Worm (Caenorhabditis elegans) whole organism, late embryonic: ENCODE results near the gene K09C8.8.

Experiments
- F13H6.1 ChIP-seq: sonication (generic microtip); optimal IDR thresholded peaks from 2 replicates; lab custom pipeline; 2016; ENCODE audit warnings: missing genetic modification characterization, missing compliant biosample characterization
- K02D7.2 ChIP-seq: sonication (generic microtip); optimal IDR thresholded peaks from 2 replicates; lab custom pipeline; 2017; ENCODE audit warnings: mild to moderate bottlenecking, missing genetic modification characterization, missing compliant biosample characterization
- Y22D7AL.16 ChIP-seq: sonication (generic microtip); optimal IDR thresholded peaks from 2 replicates; lab custom pipeline; 2016; ENCODE audit warnings: missing genetic modification characterization, missing compliant biosample characterization
- ceh-18 ChIP-seq: sonication (generic microtip); optimal IDR thresholded peaks from 2 replicates; lab custom pipeline; 2016; ENCODE audit warnings: missing genetic modification characterization, missing compliant biosample characterization
- ceh-2 ChIP-seq: sonication (generic microtip); optimal IDR thresholded peaks from 2 replicates; lab custom pipeline; 2016; ENCODE audit warnings: missing genotype, missing genetic modification characterization, missing compliant biosample characterization
- ceh-22 ChIP-seq: sonication (generic microtip); optimal IDR thresholded peaks from 2 replicates; lab custom pipeline; 2017; ENCODE audit warnings: missing biosample characterization, missing genetic modification characterization
- ceh-30 ChIP-seq: fragments of 150-350 bp; optimal IDR thresholded peaks from 2 replicates; lab custom pipeline; 2014; ENCODE audit warnings: missing biosample characterization, missing genetic modification characterization
- ceh-31 ChIP-seq: sonication (generic microtip); optimal IDR thresholded peaks from 2 replicates; lab custom pipeline; 2016; ENCODE audit warnings: missing genetic modification characterization, missing compliant biosample characterization
- ceh-34 ChIP-seq: sonication (generic microtip); optimal IDR thresholded peaks from 2 replicates; lab custom pipeline; 2016; ENCODE audit warnings: mild to moderate bottlenecking, missing genetic modification characterization, missing compliant biosample characterization
- ceh-48 ChIP-seq: sonication (generic microtip); optimal IDR thresholded peaks from 2 replicates; lab custom pipeline; 2016; ENCODE audit warnings: missing genetic modification characterization, inconsistent platforms, missing compliant biosample characterization
- che-1 ChIP-seq: sonication (generic microtip); optimal IDR thresholded peaks from 2 replicates; lab custom pipeline; 2016; ENCODE audit warnings: mild to moderate bottlenecking, missing genetic modification characterization, missing compliant biosample characterization
- dve-1 ChIP-seq: sonication (generic microtip); optimal IDR thresholded peaks from 2 replicates; lab custom pipeline; 2017; ENCODE audit warnings: antibody characterized with exemption, mild to moderate bottlenecking, missing genetic modification characterization, missing compliant biosample characterization
- elt-4 ChIP-seq: sonication (generic microtip); optimal IDR thresholded peaks from 2 replicates; lab custom pipeline; 2016; ENCODE audit warnings: missing genetic modification characterization, missing compliant biosample characterization
- ets-4 ChIP-seq: sonication (generic microtip); optimal IDR thresholded peaks from 2 replicates; lab custom pipeline; 2016; ENCODE audit warnings: missing genetic modification characterization, missing compliant biosample characterization
- eyg-1 ChIP-seq: sonication (generic microtip); optimal IDR thresholded peaks from 2 replicates; lab custom pipeline; 2016; ENCODE audit warnings: missing genotype, missing genetic modification characterization, missing compliant biosample characterization
- fax-1 ChIP-seq: sonication (generic microtip); optimal IDR thresholded peaks from 2 replicates; lab custom pipeline; 2016; ENCODE audit warnings: missing genotype, missing genetic modification characterization, missing compliant biosample characterization
- fkh-10 ChIP-seq: fragments of 150-350 bp; optimal IDR thresholded peaks from 2 replicates; lab custom pipeline; 2014; ENCODE audit warnings: missing biosample characterization, missing genetic modification reagents, missing genetic modification characterization
- hlh-15 ChIP-seq: sonication (generic microtip); optimal IDR thresholded peaks from 2 replicates; lab custom pipeline; 2016; ENCODE audit warnings: missing genetic modification characterization, missing compliant biosample characterization
- hlh-30 ChIP-seq: sonication (generic microtip); optimal IDR thresholded peaks from 2 replicates; lab custom pipeline; 2017; ENCODE audit warnings: antibody characterized with exemption, missing genetic modification characterization, missing compliant biosample characterization; ENCODE audit not compliant: insufficient read depth
- hlh-6 ChIP-seq: sonication (generic microtip); optimal IDR thresholded peaks from 2 replicates; lab custom pipeline; 2016; ENCODE audit warnings: missing genotype, missing genetic modification characterization, missing compliant biosample characterization
- hlh-8 ChIP-seq: sonication (generic microtip); optimal IDR thresholded peaks from 2 replicates; lab custom pipeline; 2016; ENCODE audit warnings: missing genotype, missing genetic modification characterization, missing compliant biosample characterization
- lim-6 ChIP-seq: sonication (generic microtip); optimal IDR thresholded peaks from 2 replicates; lab custom pipeline; 2016; ENCODE audit warnings: missing genetic modification characterization, missing compliant biosample characterization
- nhr-232 ChIP-seq: sonication (generic microtip); optimal IDR thresholded peaks from 2 replicates; lab custom pipeline; 2016; ENCODE audit warnings: missing genetic modification characterization, missing compliant biosample characterization
- odd-2 ChIP-seq: sonication (generic microtip); optimal IDR thresholded peaks from 2 replicates; lab custom pipeline; 2017; ENCODE audit warnings: antibody characterized with exemption, mild to moderate bottlenecking, missing genetic modification characterization, missing compliant biosample characterization
- pax-1 ChIP-seq: fragments of 150-350 bp; optimal IDR thresholded peaks from 2 replicates; lab custom pipeline; 2014; ENCODE audit warnings: missing biosample characterization, missing genetic modification characterization
- pha-2 ChIP-seq: sonication (generic microtip); optimal IDR thresholded peaks from 2 replicates; lab custom pipeline; 2017; ENCODE audit warnings: mild to moderate bottlenecking, missing genetic modification characterization, missing compliant biosample characterization
- pha-4 ChIP-seq: fragments of 150-350 bp; optimal IDR thresholded peaks from 2 replicates; lab custom pipeline; 2018; ENCODE audit warnings: missing biosample characterization, missing genetic modification reagents, missing genetic modification characterization
- pros-1 ChIP-seq: fragments of 150-350 bp; optimal IDR thresholded peaks from 2 replicates; lab custom pipeline; 2014; ENCODE audit warnings: missing biosample characterization, missing genetic modification reagents, missing genetic modification characterization
- sdc-2 ChIP-seq: sonication (generic microtip); optimal IDR thresholded peaks from 2 replicates; lab custom pipeline; 2016; ENCODE audit warnings: missing genotype, missing genetic modification characterization, missing compliant biosample characterization
- sox-2 ChIP-seq: fragments of 200-800 bp; sonication (Bioruptor generic); IDR thresholded peaks from 2 replicates; pipeline ENCODE4 v1.3.6; 2022; ENCODE audit warnings: missing genetic modification reagents, missing genetic modification characterization, missing compliant biosample characterization
- syd-9 ChIP-seq: sonication (generic microtip); optimal IDR thresholded peaks from 2 replicates; lab custom pipeline; 2016; ENCODE audit warnings: mild to moderate bottlenecking, missing genetic modification characterization, moderate library complexity, missing compliant biosample characterization
- ttx-3 ChIP-seq: sonication (generic microtip); optimal IDR thresholded peaks from 2 replicates; lab custom pipeline; 2016; ENCODE audit warnings: missing genetic modification reagents, missing genetic modification characterization, missing compliant biosample characterization
- unc-42 ChIP-seq: sonication (generic microtip); optimal IDR thresholded peaks from 2 replicates; lab custom pipeline; 2016; ENCODE audit warnings: missing genotype, missing genetic modification characterization, missing compliant biosample characterization
- unc-55 ChIP-seq: sonication (generic microtip); optimal IDR thresholded peaks from 2 replicates; lab custom pipeline; 2017; ENCODE audit warnings: missing biosample characterization, missing genetic modification reagents, missing genetic modification characterization
- zip-5 ChIP-seq: sonication (generic microtip); optimal IDR thresholded peaks from 2 replicates; lab custom pipeline; 2016; ENCODE audit warnings: missing genetic modification characterization, missing compliant biosample characterization
- ztf-16 ChIP-seq: sonication (generic microtip); optimal IDR thresholded peaks from 2 replicates; lab custom pipeline; 2017; ENCODE audit warnings: missing genetic modification characterization, missing compliant biosample characterization

K09C8.8 gene

DNA sequence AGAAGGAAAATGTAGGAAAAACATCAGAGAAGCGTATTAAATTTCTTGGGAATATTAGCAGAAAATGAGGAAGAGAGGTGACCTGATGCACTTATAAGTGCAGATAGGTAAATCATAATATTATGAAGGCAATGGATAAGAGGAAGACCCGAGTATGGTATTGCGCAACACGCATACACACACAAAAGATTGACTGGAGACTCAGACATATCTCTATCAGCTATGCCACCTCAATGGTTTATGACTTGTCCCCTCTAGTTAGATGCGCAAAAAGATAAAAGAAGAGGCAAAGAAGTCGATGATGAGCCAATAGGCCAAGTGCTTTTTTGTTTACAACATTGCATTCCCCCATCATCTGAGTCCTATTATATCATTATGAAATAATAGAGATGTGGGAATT, 38.6 kb upstream of the K09C8.8 start:
- TF ChIP-seq pha-4 (no peak), unc-55 (GFP tag; lab: Kevin White, UChicago) (peak; percentile 17), eyg-1 (tag; lab: Kevin White, UChicago) (no peak)

DNA sequence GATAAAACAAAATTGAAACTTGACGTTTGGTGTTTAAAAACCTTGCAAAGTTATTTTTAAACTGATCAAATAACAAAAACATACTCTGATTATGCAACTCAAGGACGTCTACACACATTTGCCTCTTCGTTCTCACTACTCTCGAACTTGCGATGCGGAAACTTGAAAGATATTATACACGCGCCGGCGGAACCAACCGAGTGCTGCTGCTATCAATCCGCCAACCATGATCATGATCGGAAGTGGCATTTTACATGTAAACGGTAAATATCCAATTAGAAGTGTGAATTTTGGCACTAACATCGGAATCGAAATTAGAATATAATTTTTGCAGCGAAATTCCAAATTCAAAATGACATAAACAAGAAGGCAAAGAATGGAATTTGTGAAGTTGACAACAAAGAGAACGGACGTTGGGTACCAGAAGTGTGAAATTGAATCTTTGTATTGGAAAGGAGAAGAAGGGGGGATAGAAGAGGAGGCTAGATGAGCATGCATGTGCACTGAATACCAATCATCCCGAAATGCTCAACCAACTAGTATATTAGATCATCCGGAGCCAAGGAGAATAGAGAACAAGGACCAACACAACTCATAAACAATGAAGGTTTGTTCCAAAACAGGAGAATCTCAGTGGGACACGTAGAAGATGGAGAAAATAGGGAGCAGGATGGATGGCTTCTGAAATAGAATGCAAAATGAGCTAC, 37.3 kb upstream of the K09C8.8 start:
- TF ChIP-seq ceh-2 (no peak), ceh-22 (tag; lab: Kevin White, UChicago) (no peak), ceh-30 (tag; lab: Kevin White, UChicago) (no peak), F13H6.1 (no peak), unc-42 (peak; percentile 64), odd-2 (no peak), ceh-31 (peak; percentile 36), eyg-1 (tag; lab: Kevin White, UChicago) (no peak), che-1 (tag; lab: Kevin White, UChicago) (no peak), hlh-30 (tag; lab: Kevin White, UChicago) (no peak)

DNA sequence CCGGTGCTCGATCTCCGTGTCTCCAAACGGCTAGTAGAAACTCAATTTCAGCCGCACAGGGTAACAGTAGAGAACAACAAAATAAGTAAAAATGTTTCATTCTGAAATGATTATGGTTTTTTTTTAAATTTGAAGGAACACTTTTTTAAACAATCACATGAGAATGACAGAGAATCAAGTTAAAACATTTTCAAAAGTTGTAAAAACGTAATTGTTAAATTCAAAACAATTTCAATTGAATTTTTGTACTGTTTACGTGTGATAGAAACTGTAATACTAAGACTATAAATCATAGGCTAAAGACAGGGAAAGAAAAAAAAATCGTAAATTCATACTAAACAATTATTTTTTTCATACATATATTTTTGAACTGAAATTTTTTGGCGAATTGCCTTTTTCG, 29.5 kb upstream of the K09C8.8 start, which contains the start of gene pho-7:
TSS of gene pho-7 (minus strand) at position 101 of the 400 bp plus-strand sequence.
- TF ChIP-seq zip-5 (no peak), dve-1 (tag; lab: Kevin White, UChicago) (no peak), hlh-15 (no peak), ztf-16 (no peak), hlh-6 (no peak), fkh-10 (GFP tag; lab: Kevin White, UChicago) (no peak), sox-2 (GFP tag; lab: Robert Waterston, UW) (no peak)

- no peak for TF ChIP-seq dve-1 (tag; lab: Kevin White, UChicago)
- TF ChIP-seq syd-9 (tag; lab: Kevin White, UChicago) = no peak
- no peak for TF ChIP-seq ceh-18 (tag; lab: Kevin White, UChicago)
Observed at ce11 chrX:10948852-10949251, 21.9 kb upstream of the K09C8.8 start, which contains the start of gene T21B6.3. TSS of gene T21B6.3 (minus strand) at chrX:10948952.

DNA sequence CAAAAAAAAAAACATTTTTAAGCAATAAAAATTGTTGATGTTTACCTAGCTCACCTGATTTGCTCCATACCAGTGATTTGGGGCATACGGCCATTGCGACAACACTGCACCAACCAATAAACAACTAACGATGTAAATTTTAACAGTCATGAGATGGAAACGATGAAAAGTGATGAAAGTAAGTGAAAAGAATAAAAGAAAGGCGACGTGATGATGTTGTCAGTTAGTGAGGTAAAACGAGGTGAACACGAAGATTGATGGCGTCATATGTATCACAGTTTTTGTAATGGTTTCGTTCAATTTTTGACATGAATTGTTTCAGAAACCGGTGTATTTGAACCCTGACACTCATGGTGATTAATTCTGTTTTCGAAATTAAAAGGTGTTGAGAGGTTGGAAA, 19.6 kb upstream of the K09C8.8 start, which contains the start of gene K09C8.7:
TSS of gene K09C8.7 (minus strand) at position 226 of the 400 bp plus-strand sequence.
- TF ChIP-seq ceh-18 (tag; lab: Kevin White, UChicago) (no peak), ttx-3 (tag; lab: Kevin White, UChicago) (no peak), pros-1 (no peak), Y22D7AL.16 (tag; lab: Kevin White, UChicago) (no peak), sdc-2 (tag; lab: Kevin White, UChicago) (no peak), F13H6.1 (no peak)

ce11 chrX:10951922-10952321, 18.8 kb upstream of the K09C8.8 start:
- no peak for TF ChIP-seq hlh-8 (tag; lab: Kevin White, UChicago)
- TF ChIP-seq Y22D7AL.16 (tag; lab: Kevin White, UChicago) = no peak
- TF ChIP-seq odd-2 = no peak

DNA sequence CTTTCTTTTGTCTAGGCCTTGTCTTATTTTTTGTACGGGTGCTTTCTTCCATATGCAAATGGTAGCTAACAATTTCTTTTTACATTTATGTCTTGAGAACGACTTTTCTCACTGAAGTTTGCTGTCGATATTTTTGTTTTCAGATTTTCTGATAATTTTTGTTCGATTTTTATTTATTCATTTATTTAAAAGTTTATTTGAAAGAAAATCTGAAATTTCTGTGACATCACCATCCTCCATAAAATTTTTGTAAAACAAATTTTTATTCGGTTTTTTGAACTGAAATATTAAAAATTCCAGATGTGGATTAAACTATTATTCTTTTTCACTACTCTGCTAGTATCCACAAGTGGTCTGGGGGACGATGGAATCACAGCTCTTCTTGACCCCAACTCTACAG, 16.9 kb upstream of the K09C8.8 start, which contains the start of gene pbo-4:
TSS of gene pbo-4 (plus strand) at position 301 of the 400 bp plus-strand sequence.
- TF ChIP-seq F13H6.1 (no peak), fax-1 (no peak), hlh-8 (tag; lab: Kevin White, UChicago) (no peak), hlh-30 (tag; lab: Kevin White, UChicago) (no peak), pha-2 (no peak), ttx-3 (tag; lab: Kevin White, UChicago) (no peak), ets-4 (tag; lab: Kevin White, UChicago) (no peak), pax-1 (tag; lab: Kevin White, UChicago) (no peak), K02D7.2 (no peak), eyg-1 (tag; lab: Kevin White, UChicago) (no peak), elt-4 (tag; lab: Kevin White, UChicago) (no peak), hlh-15 (no peak), sdc-2 (tag; lab: Kevin White, UChicago) (no peak), lim-6 (no peak), nhr-232 (no peak), ceh-48 (tag; lab: Kevin White, UChicago) (no peak), ceh-30 (tag; lab: Kevin White, UChicago) (no peak), dve-1 (tag; lab: Kevin White, UChicago) (no peak), ceh-34 (tag; lab: Kevin White, UChicago) (no peak)
- TF ChIP-seq, all 69 proteins: peak for 0
